Worm (Caenorhabditis elegans) whole organism, L3 larva: Measurements from ENCODE around the gene spp-11.

ENCODE experiments used
- ama-1 ChIP-seq: fragments of 150-350 bp; optimal IDR thresholded peaks from 2 replicates; lab custom pipeline; 2018
- ceh-16 ChIP-seq: sonication (generic microtip); optimal IDR thresholded peaks from 2 replicates; lab custom pipeline; 2017; ENCODE audit warnings: missing biosample characterization, missing genetic modification characterization
- ceh-82 ChIP-seq: fragments of 150-350 bp; optimal IDR thresholded peaks from 2 replicates; lab custom pipeline; 2014; ENCODE audit warnings: missing biosample characterization, missing genetic modification characterization
- egl-27 ChIP-seq: sonication (generic microtip); optimal IDR thresholded peaks from 4 replicates; lab custom pipeline; 2017; ENCODE audit warnings: missing biosample characterization, missing genetic modification reagents, missing genetic modification characterization
- elt-2 ChIP-seq: sonication (generic microtip); optimal IDR thresholded peaks from 2 replicates; lab custom pipeline; 2016; ENCODE audit warnings: missing genetic modification reagents, mild to moderate bottlenecking, missing genetic modification characterization, missing compliant biosample characterization
- lin-39 ChIP-seq: fragments of 150-350 bp; optimal IDR thresholded peaks from 2 replicates; lab custom pipeline; 2018; ENCODE audit warnings: missing biosample characterization, missing genetic modification reagents, missing genetic modification characterization
- mdl-1 ChIP-seq: fragments of 150-350 bp; optimal IDR thresholded peaks from 2 replicates; lab custom pipeline; 2014; ENCODE audit warnings: missing biosample characterization, missing genetic modification characterization
- nhr-76 ChIP-seq: fragments of 150-350 bp; sonication (generic microtip); optimal IDR thresholded peaks from 5 replicates; lab custom pipeline; 2014; ENCODE audit warnings: missing biosample characterization, missing genetic modification characterization
- snpc-4 ChIP-seq: fragments of 150-350 bp; optimal IDR thresholded peaks from 2 replicates; lab custom pipeline; 2014; ENCODE audit warnings: missing biosample characterization, missing genetic modification characterization
- unc-39 ChIP-seq: sonication (generic microtip); optimal IDR thresholded peaks from 4 replicates; lab custom pipeline; 2017; ENCODE audit warnings: missing biosample characterization, missing genetic modification characterization
- unc-62 ChIP-seq: fragments of 150-350 bp; sonication (generic microtip); optimal IDR thresholded peaks from 4 replicates; lab custom pipeline; 2014; ENCODE audit warnings: missing biosample characterization, missing genetic modification reagents, missing genetic modification characterization

- TF ChIP-seq nhr-76 (tag; lab: Kevin White, UChicago) (no peak), elt-2 (no peak), unc-62 (GFP tag; lab: Kevin White, UChicago) (no peak), egl-27 (tag; lab: Kevin White, UChicago) (no peak), snpc-4 (tag; lab: Kevin White, UChicago) (no peak), ama-1 (no peak), ceh-16 (tag; lab: Kevin White, UChicago) (no peak), mdl-1 (no peak), lin-39 (tag; lab: Kevin White, UChicago) (no peak), ceh-82 (tag; lab: Kevin White, UChicago) (no peak), unc-39 (tag; lab: Kevin White, UChicago) (no peak)
Measured at ce11 chrII:6417999-6418398, 10.8 kb upstream of the spp-11 start.
